Worm (Caenorhabditis elegans) whole organism, L3 larva: ENCODE data around the gene srw-112.
"Not testable (repeated sequence)": the region's sequence is repeated elsewhere in the genome, so short reads cannot be mapped to it uniquely, and the experiment has no call there.

Experiments used
- R02D3.7 ChIP-seq: fragments of 150-350 bp; optimal IDR thresholded peaks from 2 replicates; lab custom pipeline; 2014; ENCODE audit warnings: missing biosample characterization, missing genetic modification characterization
- aly-2 ChIP-seq: fragments of 150-350 bp; optimal IDR thresholded peaks from 2 replicates; lab custom pipeline; 2014; ENCODE audit warnings: missing biosample characterization, missing genetic modification characterization
- ama-1 ChIP-seq: fragments of 150-350 bp; optimal IDR thresholded peaks from 2 replicates; lab custom pipeline; 2018
- ceh-16 ChIP-seq: sonication (generic microtip); optimal IDR thresholded peaks from 2 replicates; lab custom pipeline; 2017; ENCODE audit warnings: missing biosample characterization, missing genetic modification characterization
- ceh-28 ChIP-seq: fragments of 150-350 bp; optimal IDR thresholded peaks from 2 replicates; lab custom pipeline; 2014; ENCODE audit warnings: missing biosample characterization, missing genetic modification reagents, missing genetic modification characterization
- daf-12 ChIP-seq: fragments of 150-350 bp; optimal IDR thresholded peaks from 2 replicates; lab custom pipeline; 2014; ENCODE audit warnings: missing biosample characterization, missing genetic modification reagents, missing genetic modification characterization
- egl-27 ChIP-seq: sonication (generic microtip); optimal IDR thresholded peaks from 4 replicates; lab custom pipeline; 2017; ENCODE audit warnings: missing biosample characterization, missing genetic modification reagents, missing genetic modification characterization
- egl-5 ChIP-seq: fragments of 150-350 bp; optimal IDR thresholded peaks from 2 replicates; lab custom pipeline; 2017; ENCODE audit warnings: missing biosample characterization, missing genetic modification reagents, missing genetic modification characterization, inconsistent platforms
- elt-1 ChIP-seq: fragments of 150-350 bp; optimal IDR thresholded peaks from 2 replicates; lab custom pipeline; 2014; ENCODE audit warnings: missing biosample characterization, missing genetic modification characterization
- elt-2 ChIP-seq: sonication (generic microtip); optimal IDR thresholded peaks from 2 replicates; lab custom pipeline; 2016; ENCODE audit warnings: missing genetic modification reagents, mild to moderate bottlenecking, missing genetic modification characterization, missing compliant biosample characterization
- elt-3 ChIP-seq, 3 experiments: fragments of 150-350 bp in 1 of 3; sonication (generic microtip) in 2 of 3; optimal IDR thresholded peaks; 2 replicates in 2 of 3; 4 replicates in 1 of 3; lab custom pipeline; 2014 to 2017; ENCODE audit warnings: missing biosample characterization in 3 of 3, missing genetic modification characterization in 3 of 3
- eor-1 ChIP-seq, 2 experiments: fragments of 150-350 bp; optimal IDR thresholded peaks; 2 replicates each; lab custom pipeline; 2014 to 2018; ENCODE audit warnings: missing biosample characterization in 2 of 2, missing genetic modification characterization in 2 of 2
- fkh-10 ChIP-seq: sonication (generic microtip); optimal IDR thresholded peaks from 2 replicates; lab custom pipeline; 2017; ENCODE audit warnings: missing biosample characterization, missing genetic modification reagents, missing genetic modification characterization
- fos-1 ChIP-seq: fragments of 150-350 bp; optimal IDR thresholded peaks from 2 replicates; lab custom pipeline; 2014; ENCODE audit warnings: missing biosample characterization, missing genetic modification characterization
- hmg-11 ChIP-seq: sonication (generic microtip); optimal IDR thresholded peaks from 2 replicates; lab custom pipeline; 2016; ENCODE audit warnings: missing genetic modification characterization, missing compliant biosample characterization
- jun-1 ChIP-seq: fragments of 150-350 bp; optimal IDR thresholded peaks from 2 replicates; lab custom pipeline; 2014; ENCODE audit warnings: missing biosample characterization, missing genetic modification reagents, missing genetic modification characterization
- lin-39 ChIP-seq: fragments of 150-350 bp; optimal IDR thresholded peaks from 2 replicates; lab custom pipeline; 2018; ENCODE audit warnings: missing biosample characterization, missing genetic modification reagents, missing genetic modification characterization
- lsy-12 ChIP-seq: sonication (generic microtip); optimal IDR thresholded peaks from 2 replicates; lab custom pipeline; 2016; ENCODE audit warnings: mild to moderate bottlenecking, missing genetic modification characterization, missing compliant biosample characterization
- mdl-1 ChIP-seq: fragments of 150-350 bp; optimal IDR thresholded peaks from 2 replicates; lab custom pipeline; 2014; ENCODE audit warnings: missing biosample characterization, missing genetic modification characterization
- nfya-1 ChIP-seq: sonication (generic microtip); optimal IDR thresholded peaks from 2 replicates; lab custom pipeline; 2017; ENCODE audit warnings: missing genetic modification characterization, mild to moderate bottlenecking, missing compliant biosample characterization, antibody characterized with exemption, moderate library complexity; ENCODE audit not compliant: insufficient read depth
- nhr-12 ChIP-seq: fragments of 150-350 bp; optimal IDR thresholded peaks from 2 replicates; lab custom pipeline; 2014; ENCODE audit warnings: missing biosample characterization, missing genetic modification characterization
- nhr-23 ChIP-seq: fragments of 150-350 bp; optimal IDR thresholded peaks from 2 replicates; lab custom pipeline; 2014; ENCODE audit warnings: missing biosample characterization, missing genetic modification reagents, missing genetic modification characterization
- nhr-237 ChIP-seq: fragments of 150-350 bp; optimal IDR thresholded peaks from 2 replicates; lab custom pipeline; 2014; ENCODE audit warnings: missing biosample characterization, missing genetic modification characterization
- nhr-28 ChIP-seq: fragments of 150-350 bp; optimal IDR thresholded peaks from 2 replicates; lab custom pipeline; 2014; ENCODE audit warnings: missing biosample characterization, missing genetic modification characterization
- nhr-43 ChIP-seq: sonication (generic microtip); optimal IDR thresholded peaks from 2 replicates; lab custom pipeline; 2016; ENCODE audit warnings: mild to moderate bottlenecking, missing genetic modification characterization, missing compliant biosample characterization; ENCODE audit not compliant: poor library complexity, severe bottlenecking
- nhr-67 ChIP-seq: fragments of 150-350 bp; optimal IDR thresholded peaks from 2 replicates; lab custom pipeline; 2014; ENCODE audit warnings: missing biosample characterization, missing genetic modification characterization
- nhr-77 ChIP-seq: fragments of 150-350 bp; optimal IDR thresholded peaks from 2 replicates; lab custom pipeline; 2014; ENCODE audit warnings: missing biosample characterization, missing genetic modification characterization
- pha-4 ChIP-seq: fragments of 150-350 bp; optimal IDR thresholded peaks from 2 replicates; lab custom pipeline; 2014; ENCODE audit warnings: missing biosample characterization, missing genetic modification reagents, missing genetic modification characterization
- pqm-1 ChIP-seq: fragments of 150-350 bp; optimal IDR thresholded peaks from 2 replicates; lab custom pipeline; 2017; ENCODE audit warnings: missing biosample characterization, missing genetic modification characterization, inconsistent platforms
- skn-1 ChIP-seq: fragments of 150-350 bp; optimal IDR thresholded peaks from 2 replicates; lab custom pipeline; 2014; ENCODE audit warnings: missing biosample characterization, missing genetic modification characterization
- snpc-4 ChIP-seq: fragments of 150-350 bp; optimal IDR thresholded peaks from 2 replicates; lab custom pipeline; 2014; ENCODE audit warnings: missing biosample characterization, missing genetic modification characterization
- unc-39 ChIP-seq: sonication (generic microtip); optimal IDR thresholded peaks from 4 replicates; lab custom pipeline; 2017; ENCODE audit warnings: missing biosample characterization, missing genetic modification characterization
- ztf-4 ChIP-seq: fragments of 150-350 bp; optimal IDR thresholded peaks from 2 replicates; lab custom pipeline; 2014; ENCODE audit warnings: missing biosample characterization, missing genetic modification characterization

srw-112 gene

DNA sequence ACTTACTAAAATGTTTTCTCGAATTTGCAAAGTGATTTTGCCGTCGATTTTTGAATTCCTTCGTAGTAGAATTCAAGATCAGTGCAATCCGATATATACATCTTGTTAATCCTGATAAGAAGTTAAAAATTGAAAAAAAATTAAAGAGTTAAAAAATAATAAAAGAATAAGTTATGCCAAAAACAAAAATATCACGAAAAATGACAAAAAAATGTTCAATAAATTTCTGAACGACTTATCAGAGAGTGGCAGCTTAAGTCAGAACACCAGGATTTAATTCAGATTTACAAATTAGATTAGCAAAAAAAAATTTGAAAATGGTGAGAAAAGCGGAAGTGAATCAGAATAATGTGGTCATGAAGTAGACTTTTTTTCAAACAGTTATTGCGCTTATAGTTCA is 30.6 kb downstream of the srw-112 start, which contains the start of gene srw-123:
Gene srw-123, minus strand, starts transcription at position 101 of the 400 bp plus-strand sequence.
- not testable (repeated sequence) for TF ChIP-seq lin-39, aly-2, fos-1 (tag; lab: Kevin White, UChicago)

DNA sequence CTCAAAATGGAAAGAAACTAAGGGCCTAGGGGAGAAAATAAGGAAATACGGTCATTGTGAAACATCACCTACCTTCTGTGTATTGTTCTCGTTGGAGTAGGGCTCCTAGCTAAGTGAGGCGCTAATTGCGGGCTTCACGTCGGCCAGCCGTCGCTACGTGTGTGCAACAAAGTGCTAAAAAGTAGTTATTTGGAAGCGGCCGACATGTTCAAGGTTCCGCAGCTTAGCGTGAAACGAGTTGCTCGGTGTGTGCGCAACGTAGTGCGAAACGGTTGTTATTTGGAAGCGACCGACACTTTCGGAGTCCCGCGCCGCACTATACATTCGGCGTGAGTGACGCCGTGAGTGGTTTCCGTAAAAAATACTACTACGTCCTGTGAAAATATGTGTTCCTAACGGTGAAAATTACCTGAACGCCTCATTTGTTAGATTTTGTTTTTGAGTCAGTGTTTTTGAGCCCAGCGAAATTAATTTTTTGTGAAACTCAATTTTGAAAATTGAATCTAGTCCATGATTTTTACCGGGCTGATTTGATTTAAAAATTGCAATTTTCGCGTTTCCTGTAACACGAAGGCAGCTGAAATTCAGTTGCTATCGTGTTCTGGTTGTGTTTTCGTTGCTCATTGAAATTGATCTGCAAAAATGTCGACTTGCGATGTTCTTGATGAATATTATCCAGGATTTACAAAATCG is 34.4 kb downstream of the srw-112 start, which contains the start of gene srw-129:
Gene srw-129, plus strand, starts transcription at position 643 of the 693 bp plus-strand sequence.
- no peak for TF ChIP-seq nhr-67 (tag; lab: Kevin White, UChicago)
- no peak for TF ChIP-seq egl-5 (tag; lab: Kevin White, UChicago)
- no peak for TF ChIP-seq snpc-4 (tag; lab: Kevin White, UChicago)
- no peak for TF ChIP-seq elt-1 (tag; lab: Kevin White, UChicago)
- no peak for TF ChIP-seq nhr-28 (tag; lab: Kevin White, UChicago)
- TF ChIP-seq nhr-43 (tag; lab: Kevin White, UChicago) = no peak
- TF ChIP-seq ceh-16 (tag; lab: Kevin White, UChicago) = no peak
- no peak for TF ChIP-seq nhr-237 (tag; lab: Kevin White, UChicago)
- TF ChIP-seq jun-1 (tag; lab: Kevin White, UChicago) = no peak
- no peak for TF ChIP-seq daf-12 (tag; lab: Kevin White, UChicago)
- no peak for TF ChIP-seq nhr-77 (tag; lab: Kevin White, UChicago)
- TF ChIP-seq elt-3 (tag; optimal IDR thresholded peaks at IDR 0.05; lab: Kevin White, UChicago) = no peak
- TF ChIP-seq ama-1 = no peak
- TF ChIP-seq skn-1 (tag; lab: Kevin White, UChicago) = no peak
- no peak for TF ChIP-seq nhr-12 (tag; lab: Kevin White, UChicago)
- TF ChIP-seq lsy-12 (tag; lab: Kevin White, UChicago) = no peak
- no peak for TF ChIP-seq nhr-23
- TF ChIP-seq hmg-11 (tag; lab: Kevin White, UChicago) = no peak

DNA sequence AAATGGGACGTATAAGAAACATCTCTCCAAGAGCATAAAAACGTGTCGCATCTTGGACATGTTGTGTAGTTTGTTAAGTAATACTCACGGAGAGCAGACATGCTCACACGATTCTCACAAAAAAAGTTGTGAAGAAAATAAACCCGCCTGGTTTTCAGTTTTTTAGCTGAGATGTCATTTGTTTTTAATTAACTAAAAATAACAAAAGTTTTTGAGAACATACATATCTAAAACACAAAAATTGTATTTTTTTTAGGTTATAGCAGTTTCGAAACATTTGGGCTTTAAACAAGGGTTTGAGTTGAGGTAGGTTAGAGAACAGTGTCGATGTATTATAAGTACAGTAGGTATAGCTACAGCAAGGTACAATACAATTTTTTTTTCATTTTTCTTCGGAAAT is 41.1 kb downstream of the srw-112 start, which contains the start of gene srh-88:
Gene srh-88, minus strand, starts transcription at position 101 of the 400 bp plus-strand sequence.
- TF ChIP-seq pha-4 (tag; lab: Kevin White, UChicago) = no peak
- no peak for TF ChIP-seq ceh-28 (tag; lab: Kevin White, UChicago)
- no peak for TF ChIP-seq elt-2 (tag; lab: Kevin White, UChicago)
- TF ChIP-seq daf-12 (tag; lab: Kevin White, UChicago) = no peak
- no peak for TF ChIP-seq elt-1 (tag; lab: Kevin White, UChicago)
- no peak for TF ChIP-seq ama-1
- no peak for TF ChIP-seq unc-39 (tag; lab: Kevin White, UChicago)
- TF ChIP-seq ztf-4 (tag; lab: Kevin White, UChicago) = no peak
- TF ChIP-seq fkh-10 = no peak
- TF ChIP-seq hmg-11 (tag; lab: Kevin White, UChicago) = no peak
- TF ChIP-seq eor-1 (tag; optimal IDR thresholded peaks at IDR 0.05; lab: Kevin White, UChicago) = no peak
- no peak for TF ChIP-seq nhr-23
- TF ChIP-seq nfya-1 (tag; lab: Kevin White, UChicago) = no peak
- TF ChIP-seq nhr-12 (tag; lab: Kevin White, UChicago) = no peak
- no peak for TF ChIP-seq R02D3.7 (tag; lab: Kevin White, UChicago)
- no peak for TF ChIP-seq pqm-1
- TF ChIP-seq fos-1 (tag; lab: Kevin White, UChicago) = no peak
- no peak for TF ChIP-seq elt-3 (tag; optimal IDR thresholded peaks at IDR 0.05; lab: Kevin White, UChicago)
- TF ChIP-seq mdl-1 (tag; lab: Kevin White, UChicago) = no peak
- no peak for TF ChIP-seq lin-39 (tag; lab: Kevin White, UChicago)

- TF ChIP-seq fkh-10 (no peak), egl-27 (tag; lab: Kevin White, UChicago) (no peak), elt-3 (tag; optimal IDR thresholded peaks at IDR 0.05; lab: Kevin White, UChicago) (no peak), unc-39 (tag; lab: Kevin White, UChicago) (no peak)
Observed at ce11 chrV:2962960-2963359, 42.9 kb downstream of the srw-112 start, which contains the start of gene srw-138. Gene srw-138 (minus strand): TSS chrV:2963060.
